Worm (Caenorhabditis elegans): ENCODE results near the gene rbm-7.

The rbm-7 gene

ce11 chrIII:12968330-12968729 is 36.7 kb upstream of the rbm-7 start:
- TF ChIP-seq snpc-4 (tag; optimal IDR thresholded peaks at IDR 0.05): no peak
- TF ChIP-seq jun-1 (tag; optimal IDR thresholded peaks at IDR 0.05): no peak
- TF ChIP-seq unc-62 (GFP tag; optimal IDR thresholded peaks at IDR 0.05): no peak

ce11 chrIII:12967437-12968043 is 35.9 kb upstream of the rbm-7 start:
- TF ChIP-seq pqm-1 (tag; optimal IDR thresholded peaks at IDR 0.05) (peak; percentile 43), pha-4 (tag; optimal IDR thresholded peaks at IDR 0.05) (peak; percentile 28), elt-2 (tag; optimal IDR thresholded peaks at IDR 0.05) (peak; percentile 82), tbx-2 (tag; optimal IDR thresholded peaks at IDR 0.05) (no peak), unc-39 (tag; optimal IDR thresholded peaks at IDR 0.05) (no peak)

DNA sequence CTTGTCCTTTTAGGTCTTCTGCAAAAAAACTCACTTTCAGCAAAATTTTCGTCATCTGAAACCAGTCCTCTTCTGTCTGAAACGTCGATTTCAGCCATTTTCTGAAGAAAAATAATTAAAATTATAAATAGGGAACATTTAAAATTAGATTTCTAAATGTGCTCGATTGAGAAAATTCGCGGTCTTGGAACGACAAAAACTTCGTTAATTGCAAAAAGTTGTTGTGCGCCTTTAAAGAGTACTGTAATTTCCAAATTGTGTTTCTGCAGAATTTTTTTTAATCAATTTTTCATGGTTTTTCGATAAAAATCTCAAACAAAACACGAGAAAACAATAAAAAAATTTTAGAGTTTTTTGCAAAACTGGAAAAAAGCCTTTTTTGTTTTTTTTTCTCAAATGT is 35.2 kb upstream of the rbm-7 start, which contains the start of gene ttm-1:
Gene ttm-1 (minus strand): TSS at position 101 of the 400 bp plus-strand sequence.
- TF ChIP-seq ama-1 (optimal IDR thresholded peaks at IDR 0.05): no peak
- no peak for TF ChIP-seq snpc-4 (tag; optimal IDR thresholded peaks at IDR 0.05)
- no peak for TF ChIP-seq nhr-76 (tag; optimal IDR thresholded peaks at IDR 0.05)

DNA sequence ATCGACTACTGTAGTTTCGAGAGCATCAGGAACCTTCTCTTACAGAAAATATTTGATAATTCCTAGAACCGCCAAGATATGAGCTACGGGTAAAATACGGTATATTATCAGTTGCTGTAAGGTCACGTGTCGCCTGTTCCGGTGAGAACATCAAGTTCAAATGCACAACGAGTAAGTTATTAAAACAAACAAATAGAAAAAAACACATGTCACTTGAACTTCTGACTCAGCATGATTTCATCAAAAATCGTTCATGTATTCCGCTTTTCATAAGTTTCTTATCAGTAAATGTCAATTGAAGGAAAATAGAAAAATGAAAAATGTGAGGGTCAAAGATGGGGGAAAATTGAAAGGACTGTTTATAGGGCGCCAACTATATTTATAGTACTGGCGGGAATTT is 29.0 kb upstream of the rbm-7 start:
- peak; percentile 52 for TF ChIP-seq pha-4 (tag; optimal IDR thresholded peaks at IDR 0.05)
- TF ChIP-seq jun-1 (tag; optimal IDR thresholded peaks at IDR 0.05): peak; percentile 18
- peak; percentile 81 for TF ChIP-seq elt-2 (tag; optimal IDR thresholded peaks at IDR 0.05)
- peak; percentile 60 for TF ChIP-seq pqm-1 (tag; optimal IDR thresholded peaks at IDR 0.05)
- TF ChIP-seq ZK546.5 (tag; optimal IDR thresholded peaks at IDR 0.05): no peak

- TF ChIP-seq pqm-1 (tag; optimal IDR thresholded peaks at IDR 0.05) (peak; percentile 39), jun-1 (tag; optimal IDR thresholded peaks at IDR 0.05) (peak; percentile 42), egl-27 (tag; optimal IDR thresholded peaks at IDR 0.05) (no peak), elt-2 (tag; optimal IDR thresholded peaks at IDR 0.05) (peak; percentile 90)
Observed at ce11 chrIII:12959286-12959685, 27.6 kb upstream of the rbm-7 start.

DNA sequence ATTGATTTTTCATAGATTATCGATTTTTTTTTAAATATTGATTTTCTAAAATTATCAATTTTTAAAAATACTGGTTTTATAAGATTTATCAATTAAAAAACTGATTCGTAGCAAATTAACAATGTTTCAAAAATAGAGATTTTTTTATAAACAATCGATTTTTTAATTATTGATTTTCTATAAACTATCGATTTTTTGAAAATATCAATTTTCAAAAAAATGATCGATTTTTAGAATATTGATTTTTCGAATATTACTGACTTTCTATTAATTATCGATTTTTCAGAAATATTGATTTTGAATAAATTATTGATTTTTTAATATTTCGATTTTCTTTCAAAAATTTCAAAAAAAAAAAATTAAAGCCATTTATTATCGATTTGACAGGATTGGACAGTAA is 20.9 kb upstream of the rbm-7 start:
- TF ChIP-seq ceh-28 (tag; optimal IDR thresholded peaks at IDR 0.05): peak; percentile 98
- no peak for TF ChIP-seq aly-2 (tag; optimal IDR thresholded peaks at IDR 0.05)
- TF ChIP-seq nhr-77 (tag; optimal IDR thresholded peaks at IDR 0.05): no peak

- TF ChIP-seq ceh-28 (tag; optimal IDR thresholded peaks at IDR 0.05): peak; percentile 99
- no peak for TF ChIP-seq elt-1 (tag; optimal IDR thresholded peaks at IDR 0.05)
Observed at ce11 chrIII:12951362-12952228, 19.9 kb upstream of the rbm-7 start, which contains the start of gene Y39E4A.1. Gene Y39E4A.1, plus strand, starts transcription at chrIII:12951412.

- no peak for TF ChIP-seq ceh-9 (tag; optimal IDR thresholded peaks at IDR 0.05)
- TF ChIP-seq elt-2 (tag; optimal IDR thresholded peaks at IDR 0.05): no peak
- no peak for TF ChIP-seq mdl-1 (tag; optimal IDR thresholded peaks at IDR 0.05)
- no peak for TF ChIP-seq ZK546.5 (tag; optimal IDR thresholded peaks at IDR 0.05)
Observed at ce11 chrIII:12945072-12945471, 13.4 kb upstream of the rbm-7 start.

ce11 chrIII:12944064-12944463 is 12.4 kb upstream of the rbm-7 start:
- TF ChIP-seq nhr-23 (tag; optimal IDR thresholded peaks at IDR 0.05): no peak
- TF ChIP-seq unc-62 (GFP tag; optimal IDR thresholded peaks at IDR 0.05): no peak
- TF ChIP-seq elt-1 (tag; optimal IDR thresholded peaks at IDR 0.05): no peak
- no peak for TF ChIP-seq lin-15B (tag; optimal IDR thresholded peaks at IDR 0.05)
- TF ChIP-seq zag-1 (tag; optimal IDR thresholded peaks at IDR 0.05): no peak
- peak; percentile 96 for TF ChIP-seq nfya-1 (tag; optimal IDR thresholded peaks at IDR 0.05; ENCODE audit: insufficient read depth)
- TF ChIP-seq R02D3.7 (tag; optimal IDR thresholded peaks at IDR 0.05): no peak
- no peak for TF ChIP-seq pha-4 (tag; optimal IDR thresholded peaks at IDR 0.05)
